Fruit fly (Drosophila melanogaster) whole organism, embryonic: Measurements from ENCODE around the gene DIP2.
A peak's percentile ranks its signal among the peaks of the same experiment; 100 is the strongest.

Experiments used
- Bdp1 ChIP-seq: fragments of 200-800 bp; sonication (Bioruptor generic); optimal IDR thresholded peaks from 3 replicates; lab custom pipeline; 2016; ENCODE audit warnings: missing biosample characterization, missing genetic modification characterization
- BtbVII ChIP-seq: fragments of 200-800 bp; sonication (Bioruptor generic); optimal IDR thresholded peaks from 3 replicates; lab custom pipeline; 2017; ENCODE audit warnings: missing biosample characterization, mild to moderate bottlenecking, missing genetic modification characterization
- C15 ChIP-seq: fragments of 200-800 bp; sonication (Bioruptor generic); IDR thresholded peaks from 3 replicates; pipeline ENCODE4 v1.3.6; 2022; ENCODE audit warnings: missing biosample characterization, missing genetic modification characterization
- CG10274 ChIP-seq: fragments of 200-800 bp; sonication (Bioruptor generic); optimal IDR thresholded peaks from 3 replicates; lab custom pipeline; 2017; ENCODE audit warnings: missing biosample characterization, mild to moderate bottlenecking, missing genetic modification characterization
- CG11085 ChIP-seq: fragments of 200-800 bp; sonication (Bioruptor generic); IDR thresholded peaks from 2 replicates; pipeline ENCODE4 v1.3.6; 2022; ENCODE audit warnings: missing biosample characterization, missing genetic modification characterization
- CG11504 ChIP-seq: fragments of 200-800 bp; sonication (Bioruptor generic); optimal IDR thresholded peaks from 3 replicates; lab custom pipeline; 2019; ENCODE audit warnings: missing biosample characterization, mild to moderate bottlenecking, missing genetic modification characterization, moderate library complexity
- CG16813 ChIP-seq: fragments of 200-800 bp; sonication (Bioruptor generic); IDR thresholded peaks from 3 replicates; pipeline ENCODE4 v1.3.6; 2022; ENCODE audit warnings: missing biosample characterization, missing genetic modification characterization; ENCODE audit not compliant: partially characterized antibody
- CG17568 ChIP-seq: fragments of 200-800 bp; sonication (Bioruptor generic); optimal IDR thresholded peaks from 2 replicates; lab custom pipeline; 2018; ENCODE audit warnings: missing biosample characterization, mild to moderate bottlenecking, missing genetic modification characterization, moderate library complexity
- CG1832 ChIP-seq: fragments of 200-800 bp; sonication (Bioruptor generic); optimal IDR thresholded peaks from 2 replicates; lab custom pipeline; 2017; ENCODE audit warnings: missing biosample characterization, mild to moderate bottlenecking, missing genetic modification characterization, inconsistent platforms
- CG18619 ChIP-seq: fragments of 200-800 bp; sonication (Bioruptor generic); optimal IDR thresholded peaks from 3 replicates; lab custom pipeline; 2017; ENCODE audit warnings: missing biosample characterization, mild to moderate bottlenecking, missing genetic modification characterization
- CG2199 ChIP-seq: fragments of 200-800 bp; sonication (Bioruptor generic); IDR thresholded peaks from 3 replicates; pipeline ENCODE4 v1.3.6; 2022; ENCODE audit warnings: missing biosample characterization, missing genetic modification characterization
- CG2712 ChIP-seq: fragments of 200-800 bp; optimal IDR thresholded peaks from 3 replicates; lab custom pipeline; 2019; ENCODE audit warnings: missing biosample characterization, mild to moderate bottlenecking, missing genetic modification characterization, moderate library complexity
- CG32532 ChIP-seq: fragments of 200-800 bp; sonication (Bioruptor generic); IDR thresholded peaks from 2 replicates; pipeline ENCODE4 v1.3.6; 2022; ENCODE audit warnings: missing biosample characterization, missing genetic modification characterization
- CG4707 ChIP-seq: fragments of 200-800 bp; sonication (Bioruptor generic); optimal IDR thresholded peaks from 2 replicates; lab custom pipeline; 2018; ENCODE audit warnings: missing biosample characterization, mild to moderate bottlenecking, missing genetic modification characterization, moderate library complexity
- CG7372 ChIP-seq: fragments of 200-800 bp; sonication (Bioruptor generic); IDR thresholded peaks from 2 replicates; pipeline ENCODE4 v1.3.6; 2022; ENCODE audit warnings: missing biosample characterization, missing genetic modification characterization
- CG8281 ChIP-seq: fragments of 200-800 bp; sonication (Bioruptor generic); optimal IDR thresholded peaks from 2 replicates; lab custom pipeline; 2018; ENCODE audit warnings: missing biosample characterization, mild to moderate bottlenecking, missing genetic modification characterization, moderate library complexity
- CkIIα-i1 ChIP-seq: fragments of 200-800 bp; sonication (Bioruptor generic); IDR thresholded peaks from 2 replicates; pipeline ENCODE4 v1.3.6; 2022; ENCODE audit warnings: missing biosample characterization, missing genetic modification characterization
- HHEX ChIP-seq: fragments of 200-800 bp; sonication (Bioruptor generic); optimal IDR thresholded peaks from 3 replicates; lab custom pipeline; 2017; ENCODE audit warnings: missing biosample characterization, mild to moderate bottlenecking, missing genetic modification characterization, missing genetic modification reagents
- Hr51 ChIP-seq, 2 experiments: fragments of 200-800 bp; sonication (Bioruptor generic); optimal IDR thresholded peaks; 2 replicates in 1 of 2; 3 replicates in 1 of 2; lab custom pipeline; 2016 to 2018; ENCODE audit warnings: missing biosample characterization in 2 of 2, missing genetic modification characterization in 2 of 2, mild to moderate bottlenecking in 1 of 2, moderate library complexity in 1 of 2
- Jarid2 ChIP-seq: fragments of 200-800 bp; sonication (Bioruptor generic); optimal IDR thresholded peaks from 3 replicates; lab custom pipeline; 2017; ENCODE audit warnings: mild to moderate bottlenecking, missing biosample characterization, missing genetic modification reagents, missing genetic modification characterization
- Lpt ChIP-seq: fragments of >200 bp; optimal IDR thresholded peaks from 2 replicates; lab custom pipeline; 2018; ENCODE audit warnings: missing biosample characterization, missing genetic modification characterization
- MESR4 ChIP-seq: fragments of 200-800 bp; sonication (Bioruptor generic); optimal IDR thresholded peaks from 2 replicates; lab custom pipeline; 2018; ENCODE audit warnings: missing biosample characterization, mild to moderate bottlenecking, missing genetic modification characterization, moderate library complexity
- MTF-1 ChIP-seq: fragments of 200-800 bp; sonication (Bioruptor generic); optimal IDR thresholded peaks from 2 replicates; lab custom pipeline; 2018; ENCODE audit warnings: missing biosample characterization, mild to moderate bottlenecking, missing genetic modification characterization, borderline replicate concordance
- Med ChIP-seq: fragments of 200-800 bp; sonication (Bioruptor generic); peaks from one replicate; lab custom pipeline; 2016; ENCODE audit warnings: missing biosample characterization, missing genetic modification characterization, mild to moderate bottlenecking, inconsistent platforms, moderate library complexity
- Opbp ChIP-seq: fragments of 200-800 bp; sonication (Bioruptor generic); IDR thresholded peaks from 3 replicates; pipeline ENCODE4 v1.3.6; 2022; ENCODE audit warnings: missing biosample characterization, missing genetic modification characterization; ENCODE audit not compliant: partially characterized antibody
- Sin3A ChIP-seq: fragments of >200 bp; optimal IDR thresholded peaks from 2 replicates; lab custom pipeline; 2018
- bab2 ChIP-seq: fragments of 200-800 bp; sonication (Bioruptor generic); optimal IDR thresholded peaks from 2 replicates; lab custom pipeline; 2016; ENCODE audit warnings: missing biosample characterization, missing genetic modification characterization
- bigmax ChIP-seq: fragments of 200-800 bp; sonication (Bioruptor generic); optimal IDR thresholded peaks from 2 replicates; lab custom pipeline; 2018; ENCODE audit warnings: missing biosample characterization, mild to moderate bottlenecking, missing genetic modification characterization
- bowl ChIP-seq: fragments of 200-800 bp; sonication (Bioruptor generic); IDR thresholded peaks from 2 replicates; pipeline ENCODE4 v1.3.6; 2022; ENCODE audit warnings: missing biosample characterization, missing genetic modification characterization
- btn ChIP-seq: fragments of 200-800 bp; sonication (Bioruptor generic); optimal IDR thresholded peaks from 2 replicates; lab custom pipeline; 2016; ENCODE audit warnings: missing biosample characterization, missing genetic modification characterization
- ci ChIP-seq: fragments of 200-800 bp; sonication (Bioruptor generic); IDR thresholded peaks from 3 replicates; pipeline ENCODE4 v1.3.6; 2022; ENCODE audit warnings: missing biosample characterization, missing genetic modification characterization
- crol ChIP-seq: fragments of 200-800 bp; sonication (Bioruptor generic); IDR thresholded peaks from 2 replicates; pipeline ENCODE4 v1.3.6; 2022; ENCODE audit warnings: missing biosample characterization, missing genetic modification characterization
- da ChIP-seq: fragments of 200-800 bp; sonication (Bioruptor generic); optimal IDR thresholded peaks from 2 replicates; lab custom pipeline; 2016; ENCODE audit warnings: missing biosample characterization, missing genetic modification characterization
- disco-r ChIP-seq: fragments of 200-800 bp; sonication (Bioruptor generic); optimal IDR thresholded peaks from 2 replicates; lab custom pipeline; 2016; ENCODE audit warnings: missing biosample characterization, missing genetic modification characterization
- esg ChIP-seq: fragments of 200-800 bp; sonication (Bioruptor generic); conservative IDR thresholded peaks from 2 replicates; pipeline ENCODE4 v1.3.6; 2022; ENCODE audit warnings: missing biosample characterization, missing genetic modification characterization
- fd64A ChIP-seq: fragments of 200-800 bp; sonication (Bioruptor generic); optimal IDR thresholded peaks from 3 replicates; lab custom pipeline; 2018; ENCODE audit warnings: missing biosample characterization, mild to moderate bottlenecking, missing genetic modification characterization
- fd96Cb ChIP-seq: fragments of 200-800 bp; sonication (Bioruptor generic); optimal IDR thresholded peaks from 2 replicates; lab custom pipeline; 2018; ENCODE audit warnings: missing biosample characterization, mild to moderate bottlenecking, missing genetic modification characterization, moderate library complexity
- fru ChIP-seq: fragments of >200 bp; optimal IDR thresholded peaks from 2 replicates; lab custom pipeline; 2017
- gce ChIP-seq: fragments of 200-800 bp; sonication (Bioruptor generic); IDR thresholded peaks from 3 replicates; pipeline ENCODE4 v1.3.6; 2022; ENCODE audit warnings: missing biosample characterization, missing genetic modification characterization
- gcm ChIP-seq: fragments of 200-800 bp; sonication (Bioruptor generic); optimal IDR thresholded peaks from 2 replicates; lab custom pipeline; 2019; ENCODE audit warnings: missing biosample characterization, mild to moderate bottlenecking, missing genetic modification characterization, moderate library complexity
- h ChIP-seq: fragments of >200 bp; optimal IDR thresholded peaks from 2 replicates; lab custom pipeline; 2017
- lab ChIP-seq: fragments of 200-800 bp; sonication (Bioruptor generic); optimal IDR thresholded peaks from 3 replicates; lab custom pipeline; 2017; ENCODE audit warnings: missing biosample characterization, missing genetic modification characterization, mild to moderate bottlenecking, moderate library complexity, missing genetic modification reagents
- mld ChIP-seq: fragments of 200-800 bp; sonication (Bioruptor generic); IDR thresholded peaks from 3 replicates; pipeline ENCODE4 v1.3.6; 2022; ENCODE audit warnings: missing biosample characterization, missing genetic modification characterization; ENCODE audit not compliant: partially characterized antibody
- nmo ChIP-seq: fragments of 200-800 bp; sonication (Bioruptor generic); optimal IDR thresholded peaks from 2 replicates; lab custom pipeline; 2018; ENCODE audit warnings: missing biosample characterization, mild to moderate bottlenecking, missing genetic modification characterization, moderate library complexity
- slp2 ChIP-seq: fragments of 200-800 bp; sonication (Bioruptor generic); optimal IDR thresholded peaks from 2 replicates; lab custom pipeline; 2016; ENCODE audit warnings: missing biosample characterization, missing genetic modification characterization
- yki ChIP-seq: fragments of >200 bp; optimal IDR thresholded peaks from 3 replicates; lab custom pipeline; 2018

Gene DIP2

DNA sequence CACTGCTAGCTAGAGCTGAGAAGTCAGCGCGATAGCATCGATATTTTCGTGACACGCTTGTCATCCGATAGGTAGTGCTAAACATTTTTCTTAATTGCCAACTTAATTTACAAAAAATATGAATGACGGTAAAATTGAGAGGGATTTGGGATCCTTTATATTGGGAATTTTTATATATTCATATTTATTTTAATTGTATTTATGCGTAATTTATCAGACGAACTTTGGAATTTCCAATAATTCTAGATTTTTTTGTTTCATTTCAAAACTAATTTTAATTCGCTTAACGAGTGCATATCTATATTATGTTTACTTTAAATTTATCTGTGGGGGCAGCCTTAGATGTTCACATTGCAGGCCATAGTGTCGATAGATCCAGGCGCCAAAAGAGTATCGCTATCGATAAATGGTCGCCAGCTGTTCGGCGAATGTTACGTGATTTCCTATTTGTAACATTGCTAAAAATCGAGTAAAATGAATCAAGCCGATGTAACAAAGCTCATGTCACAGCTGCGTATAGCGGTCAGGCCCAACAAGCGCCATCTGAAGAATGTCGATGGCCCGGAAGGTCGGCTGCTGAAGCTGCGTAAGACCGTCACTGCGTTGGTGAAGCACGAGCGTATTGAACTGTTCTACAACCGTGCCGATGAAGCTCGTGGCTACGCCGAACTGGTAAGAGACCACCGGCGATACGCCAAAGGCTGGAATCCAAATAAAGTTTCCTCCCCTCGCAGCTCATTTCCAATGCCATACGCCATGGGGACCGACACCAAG is 6.8 kb upstream of the DIP2 start, which contains the start of the genes Tudor-SN and mRpL17 (continued):
- TF ChIP-seq lab (GFP tag; lab: Kevin White, UChicago) (peak; percentile 23), CG10274 (GFP tag; lab: Kevin White, UChicago) (no peak), CG2712 (tag; lab: Kevin White, UChicago) (peak; percentile 69)

DNA sequence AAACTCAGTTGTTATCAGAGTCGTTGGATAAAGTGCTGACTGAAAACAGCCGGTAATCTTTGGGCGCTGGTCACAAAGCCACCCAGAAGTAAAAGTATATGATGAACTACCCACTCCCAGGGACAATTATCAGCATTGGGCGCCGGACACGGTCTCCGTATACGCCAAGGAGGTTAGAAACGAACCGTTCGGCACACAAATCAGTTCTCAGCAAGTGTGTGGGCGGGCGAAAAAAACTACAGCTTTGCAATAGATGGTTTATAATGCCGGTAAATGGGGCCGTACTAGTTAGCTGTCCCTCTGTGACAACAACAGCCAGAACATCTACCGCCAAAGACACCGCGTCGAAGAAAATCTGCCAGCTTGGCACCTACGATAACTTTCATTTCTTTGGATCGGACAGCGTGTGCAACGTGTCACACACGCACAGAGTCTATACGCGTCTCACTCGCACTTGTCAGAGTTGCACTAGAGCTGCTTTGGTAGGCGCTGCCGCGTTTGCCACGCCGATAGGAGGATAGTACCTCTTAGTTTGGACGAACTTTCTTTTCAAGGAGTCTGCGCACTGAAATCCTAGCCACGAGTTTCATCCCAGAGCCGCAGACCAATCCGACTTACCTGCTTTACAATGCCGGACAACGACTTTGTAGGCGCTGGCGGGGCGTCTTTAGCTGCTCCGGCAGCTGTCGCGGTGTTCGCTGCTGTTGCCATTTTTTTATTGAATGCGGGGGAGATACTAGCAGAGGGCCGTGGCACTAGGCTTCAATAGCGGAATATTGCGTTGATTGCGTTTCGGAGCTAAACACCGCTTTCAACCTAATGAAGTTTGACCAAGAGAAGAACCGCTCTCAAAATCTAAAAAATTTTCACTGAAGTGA is 6.0 kb upstream of the DIP2 start:
- TF ChIP-seq Sin3A (lab: Kevin White, UChicago) (no peak), CG8281 (tag; lab: Kevin White, UChicago) (no peak), gce (GFP tag; lab: Robert Waterston, UW) (0 out of 3 replicates have a peak, but pooled peaks have one; percentile 42), Bdp1 (no peak), Hr51 (GFP tag; optimal IDR thresholded peaks at IDR 0.05; lab: Kevin White, UChicago) (no peak), Opbp (GFP tag; lab: Robert Waterston, UW) (peak; percentile 19; the same call in 1 of the 3 replicates), disco-r (GFP tag; lab: Kevin White, UChicago) (no peak), CG1832 (GFP tag; lab: Kevin White, UChicago) (peak; percentile 83), esg (GFP tag; lab: Robert Waterston, UW) (no peak), CG18619 (GFP tag; lab: Kevin White, UChicago) (no peak), fd64A (GFP tag; lab: Kevin White, UChicago) (no peak), CG11504 (tag; lab: Kevin White, UChicago) (no peak), mld (no peak), fd96Cb (tag; lab: Kevin White, UChicago) (no peak), C15 (GFP tag; lab: Robert Waterston, UW) (no peak), bowl (no peak), fru (no peak), CkIIα-i1 (GFP tag; lab: Robert Waterston, UW) (no peak), CG32532 (GFP tag; lab: Robert Waterston, UW) (no peak), btn (GFP tag; lab: Kevin White, UChicago) (no peak), Jarid2 (GFP tag; lab: Kevin White, UChicago) (no peak), CG4707 (GFP tag; lab: Kevin White, UChicago) (no peak), bigmax (GFP tag; lab: Kevin White, UChicago) (peak; percentile 93), CG17568 (no peak), ci (GFP tag; lab: Robert Waterston, UW) (peak; percentile 41; the same call in 2 of the 3 replicates), Lpt (GFP tag; lab: Kevin White, UChicago) (no peak), MESR4 (peak; percentile 70), BtbVII (GFP tag; lab: Kevin White, UChicago) (no peak), bab2 (GFP tag; lab: Kevin White, UChicago) (no peak), crol (GFP tag; lab: Robert Waterston, UW) (peak; percentile 71), h (lab: Kevin White, UChicago) (no peak), gcm (no peak), CG16813 (GFP tag; lab: Robert Waterston, UW) (no peak), Med (GFP tag; lab: Kevin White, UChicago) (peak; percentile 61), slp2 (GFP tag; lab: Kevin White, UChicago) (no peak), HHEX (no peak), CG11085 (GFP tag; lab: Robert Waterston, UW) (no peak), CG7372 (GFP tag; lab: Robert Waterston, UW) (no peak), MTF-1 (GFP tag; lab: Kevin White, UChicago) (no peak), CG2199 (GFP tag; lab: Robert Waterston, UW) (0 out of 3 replicates have a peak, but pooled peaks have one; percentile 30), nmo (no peak), da (GFP tag; lab: Kevin White, UChicago) (no peak), yki (lab: Kevin White, UChicago) (no peak)
